Fruit fly (Drosophila melanogaster) whole organism, wandering third instar larva: ENCODE data around the gene CG6602.

Source experiments
- Abd-B ChIP-seq: fragments of >200 bp; optimal IDR thresholded peaks from 2 replicates; lab custom pipeline; 2017; ENCODE audit warnings: missing biosample characterization, missing genetic modification characterization
- CG32264 ChIP-seq: fragments of 200-800 bp; sonication (Bioruptor generic); optimal IDR thresholded peaks from 2 replicates; lab custom pipeline; 2016; ENCODE audit warnings: missing biosample characterization, missing genetic modification characterization
- CG9705 ChIP-seq: fragments of 200-800 bp; sonication (Bioruptor generic); optimal IDR thresholded peaks from 2 replicates; lab custom pipeline; 2018; ENCODE audit warnings: missing biosample characterization, mild to moderate bottlenecking, missing genetic modification characterization
- CrebA ChIP-seq: fragments of 200-800 bp; sonication (Bioruptor generic); optimal IDR thresholded peaks from 2 replicates; lab custom pipeline; 2016; ENCODE audit warnings: missing biosample characterization, mild to moderate bottlenecking, missing genetic modification characterization, borderline replicate concordance
- Dfd ChIP-seq: fragments of >200 bp; optimal IDR thresholded peaks from 2 replicates; lab custom pipeline; 2017; ENCODE audit warnings: missing biosample characterization, missing genetic modification characterization
- Dif ChIP-seq: fragments of 200-275, 200-300 bp; sonication (Bioruptor generic); optimal IDR thresholded peaks from 2 replicates; lab custom pipeline; 2018; ENCODE audit warnings: missing biosample characterization, missing genetic modification characterization; ENCODE audit not compliant: partially characterized antibody
- GATAd ChIP-seq: sonication (Bioruptor generic); optimal IDR thresholded peaks from 2 replicates; lab custom pipeline; 2016; ENCODE audit warnings: missing biosample characterization, missing genetic modification characterization
- HLH106 ChIP-seq: fragments of 200-800 bp; optimal IDR thresholded peaks from 3 replicates; lab custom pipeline; 2019; ENCODE audit warnings: missing biosample characterization, mild to moderate bottlenecking, missing genetic modification characterization, moderate library complexity
- Hnf4 ChIP-seq: fragments of 200-800 bp; sonication (Bioruptor generic); optimal IDR thresholded peaks from 2 replicates; lab custom pipeline; 2016; ENCODE audit warnings: missing biosample characterization, mild to moderate bottlenecking, missing genetic modification characterization
- Hr83 ChIP-seq: fragments of 200-300 bp; sonication (Bioruptor generic); optimal IDR thresholded peaks from 2 replicates; lab custom pipeline; 2016; ENCODE audit warnings: missing biosample characterization, mild to moderate bottlenecking, missing genetic modification characterization, moderate library complexity; ENCODE audit not compliant: poor library complexity, severe bottlenecking
- Mio ChIP-seq: sonication (Bioruptor generic); optimal IDR thresholded peaks from 2 replicates; lab custom pipeline; 2016; ENCODE audit warnings: missing biosample characterization, missing genetic modification characterization
- Myc ChIP-seq: fragments of >200 bp; optimal IDR thresholded peaks from 2 replicates; lab custom pipeline; 2017
- N ChIP-seq: fragments of >200 bp; optimal IDR thresholded peaks from 2 replicates; lab custom pipeline; 2018; ENCODE audit warnings: missing biosample characterization, missing external identifiers, missing genetic modification characterization
- OdsH ChIP-seq: fragments of 200-800 bp; sonication (Bioruptor generic); optimal IDR thresholded peaks from 2 replicates; lab custom pipeline; 2016; ENCODE audit warnings: missing biosample characterization, mild to moderate bottlenecking, missing genetic modification characterization
- Rel ChIP-seq, 2 experiments: fragments of 200-800 bp; sonication (Bioruptor generic) in 1 of 2; optimal IDR thresholded peaks; 2 replicates in 1 of 2; 3 replicates in 1 of 2; lab custom pipeline; 2016 to 2019; ENCODE audit warnings: mild to moderate bottlenecking in 2 of 2, missing biosample characterization in 2 of 2, missing genetic modification characterization in 2 of 2, moderate library complexity in 1 of 2
- Sp1 ChIP-seq: fragments of 200-800 bp; sonication (Bioruptor generic); optimal IDR thresholded peaks from 3 replicates; lab custom pipeline; 2019; ENCODE audit warnings: missing biosample characterization, mild to moderate bottlenecking, missing genetic modification characterization, moderate library complexity
- br ChIP-seq: fragments of 200-800 bp; sonication (Bioruptor generic); optimal IDR thresholded peaks from 2 replicates; lab custom pipeline; 2016; ENCODE audit warnings: missing biosample characterization, missing genetic modification characterization
- brk ChIP-seq: fragments of 200-800 bp; sonication (Bioruptor generic); optimal IDR thresholded peaks from 2 replicates; lab custom pipeline; 2016; ENCODE audit warnings: missing biosample characterization, mild to moderate bottlenecking, missing genetic modification characterization
- dl ChIP-seq, 2 experiments: fragments of 175-275, 200-275 bp in 1 of 2; fragments of 200-275 bp in 1 of 2; sonication (Bioruptor generic); optimal IDR thresholded peaks; lab custom pipeline; 2018; ENCODE audit warnings: mild to moderate bottlenecking in 2 of 2, missing biosample characterization in 2 of 2, missing genetic modification characterization in 2 of 2, moderate library complexity in 2 of 2; ENCODE audit not compliant: partially characterized antibody in 2 of 2, insufficient read depth in 1 of 2
- dmrt93B ChIP-seq: fragments of 200-800 bp; sonication (Bioruptor generic); optimal IDR thresholded peaks from 2 replicates; lab custom pipeline; 2018; ENCODE audit warnings: missing biosample characterization, mild to moderate bottlenecking, missing genetic modification characterization
- dsf ChIP-seq: sonication (Bioruptor generic); optimal IDR thresholded peaks from 2 replicates; lab custom pipeline; 2016; ENCODE audit warnings: missing biosample characterization, missing genetic modification characterization, borderline replicate concordance
- ey ChIP-seq: fragments of 200-800 bp; sonication (Bioruptor generic); optimal IDR thresholded peaks from 2 replicates; lab custom pipeline; 2016; ENCODE audit warnings: missing biosample characterization, missing genetic modification characterization
- foxo ChIP-seq, 2 experiments: fragments of 200-800 bp; sonication (Bioruptor generic); optimal IDR thresholded peaks; 2 replicates in 1 of 2; 3 replicates in 1 of 2; lab custom pipeline; 2016 to 2017; ENCODE audit warnings: missing biosample characterization in 2 of 2, missing genetic modification characterization in 2 of 2
- fru ChIP-seq: fragments of 200-800 bp; sonication (Bioruptor generic); optimal IDR thresholded peaks from 3 replicates; lab custom pipeline; 2016; ENCODE audit warnings: missing biosample characterization, mild to moderate bottlenecking, missing genetic modification characterization
- h ChIP-seq: fragments of 200-800 bp; sonication (Bioruptor generic); optimal IDR thresholded peaks from 3 replicates; lab custom pipeline; 2016; ENCODE audit warnings: missing biosample characterization, mild to moderate bottlenecking, missing genetic modification characterization
- jim ChIP-seq: fragments of 175-275, 200-325 bp; sonication (Bioruptor generic); optimal IDR thresholded peaks from 2 replicates; lab custom pipeline; 2016; ENCODE audit warnings: missing biosample characterization, mild to moderate bottlenecking, missing genetic modification characterization
- pan ChIP-seq: fragments of >200 bp; optimal IDR thresholded peaks from 2 replicates; lab custom pipeline; 2017
- psq ChIP-seq: fragments of 200-800 bp; sonication (Bioruptor generic); optimal IDR thresholded peaks from 3 replicates; lab custom pipeline; 2017; ENCODE audit warnings: missing biosample characterization, mild to moderate bottlenecking, missing genetic modification characterization, moderate library complexity
- rgr ChIP-seq: fragments of 200-800 bp; sonication (Bioruptor generic); optimal IDR thresholded peaks from 3 replicates; lab custom pipeline; 2016; ENCODE audit warnings: missing biosample characterization, mild to moderate bottlenecking, missing genetic modification characterization
- sage ChIP-seq: fragments of 200-800 bp; sonication (Bioruptor generic); optimal IDR thresholded peaks from 2 replicates; lab custom pipeline; 2016; ENCODE audit warnings: missing biosample characterization, mild to moderate bottlenecking, missing genetic modification characterization
- sv ChIP-seq: fragments of 200-800 bp; sonication (Bioruptor generic); optimal IDR thresholded peaks from 3 replicates; lab custom pipeline; 2016; ENCODE audit warnings: missing biosample characterization, missing genetic modification characterization
- woc ChIP-seq: sonication (Bioruptor generic); optimal IDR thresholded peaks from 2 replicates; lab custom pipeline; 2016; ENCODE audit warnings: missing biosample characterization, mild to moderate bottlenecking, missing genetic modification characterization

Gene CG6602

DNA sequence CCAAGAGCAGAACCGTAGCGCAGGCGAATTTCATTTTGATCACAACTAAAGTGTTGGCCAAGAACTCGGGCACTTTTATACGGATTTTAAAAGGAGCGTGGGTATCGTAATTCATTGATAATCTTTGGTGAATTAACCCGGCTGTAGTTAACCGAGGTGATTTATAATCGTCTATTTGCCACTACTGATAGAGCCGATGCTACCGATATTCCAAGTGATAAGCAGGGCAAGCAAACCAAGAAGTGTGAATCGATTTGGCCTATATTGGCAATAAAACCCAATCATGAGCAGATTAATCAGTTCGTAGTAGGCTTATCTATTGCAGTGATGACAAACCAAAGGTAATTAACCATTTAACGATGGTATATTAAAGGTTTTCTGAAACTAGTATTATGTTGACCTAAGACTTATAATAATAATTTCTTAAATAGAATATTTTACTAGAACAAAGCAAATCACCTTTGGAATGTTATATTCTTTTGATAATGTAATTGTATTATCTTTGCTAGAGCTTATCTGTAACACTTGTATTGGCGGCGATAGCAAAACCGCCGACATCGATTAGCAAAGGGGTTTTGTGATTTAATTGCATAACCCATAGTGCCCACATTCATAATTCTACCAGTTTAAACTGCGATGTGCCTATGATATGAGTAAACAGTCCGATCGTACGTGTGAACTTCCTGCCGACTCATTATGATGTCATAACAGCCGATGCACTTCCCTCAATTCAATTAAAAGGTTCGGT, 8.9 kb upstream of the CG6602 start, which contains the start of gene CG10472:
Gene CG10472 (minus strand): TSS at position 51 of the 748 bp plus-strand sequence.
- TF ChIP-seq CrebA = no peak
- no peak for TF ChIP-seq OdsH (GFP tag; lab: Kevin White, UChicago)
- TF ChIP-seq Hnf4 (GFP tag; lab: Kevin White, UChicago) = no peak
- TF ChIP-seq jim (GFP tag; lab: Kevin White, UChicago) = no peak
- no peak for TF ChIP-seq Myc (lab: Kevin White, UChicago)
- no peak for TF ChIP-seq CG32264 (GFP tag; lab: Kevin White, UChicago)
- no peak for TF ChIP-seq CG9705 (GFP tag; lab: Kevin White, UChicago)
- TF ChIP-seq sage (GFP tag; lab: Kevin White, UChicago) = no peak
- TF ChIP-seq dl (GFP tag; optimal IDR thresholded peaks at IDR 0.05; lab: Kevin White, UChicago; ENCODE audit: insufficient read depth in 1 of 2, partially characterized antibody in 2 of 2) = no peak
- TF ChIP-seq dsf = no peak
- no peak for TF ChIP-seq N (GFP tag; lab: Kevin White, UChicago)
- no peak for TF ChIP-seq woc (GFP tag; lab: Kevin White, UChicago)

DNA sequence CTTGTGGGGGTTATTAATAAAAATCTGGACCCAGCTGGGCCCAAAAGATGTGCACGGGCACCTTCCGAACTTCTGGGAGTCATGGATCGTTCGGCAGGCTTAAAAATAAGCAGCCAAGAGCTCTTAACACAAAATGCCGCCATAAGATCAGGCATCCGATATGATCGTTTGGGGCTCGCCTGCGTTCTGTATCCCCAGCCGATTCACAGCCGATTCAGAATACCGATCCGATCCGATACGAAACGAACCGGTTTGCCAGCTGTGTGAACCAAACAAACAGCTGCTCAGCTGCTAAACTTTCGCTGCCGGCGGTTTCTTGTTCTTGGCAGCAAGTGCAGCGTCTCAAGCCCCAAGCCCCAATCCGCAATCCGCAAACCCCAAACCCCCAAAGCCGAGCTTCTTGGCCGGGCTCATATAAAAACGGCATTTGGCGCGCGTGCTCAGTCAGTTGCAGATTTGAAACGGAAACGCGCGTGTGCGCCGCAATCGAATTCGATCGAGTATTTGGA, 6.0 kb upstream of the CG6602 start, which contains the start of gene CG42269:
Gene CG42269 (plus strand): TSS at position 416 of the 509 bp plus-strand sequence.
- TF ChIP-seq CG32264 (GFP tag; lab: Kevin White, UChicago) (no peak), h (GFP tag; lab: Kevin White, UChicago) (peak; percentile 44), jim (GFP tag; lab: Kevin White, UChicago) (no peak), Abd-B (GFP tag; lab: Kevin White, UChicago) (no peak), br (GFP tag; lab: Kevin White, UChicago) (no peak), Rel (GFP tag; optimal IDR thresholded peaks at IDR 0.05; lab: Kevin White, UChicago) (peak; percentile 0), Rel (tag; optimal IDR thresholded peaks at IDR 0.05; lab: Kevin White, UChicago) (no peak), dsf (no peak)

DNA sequence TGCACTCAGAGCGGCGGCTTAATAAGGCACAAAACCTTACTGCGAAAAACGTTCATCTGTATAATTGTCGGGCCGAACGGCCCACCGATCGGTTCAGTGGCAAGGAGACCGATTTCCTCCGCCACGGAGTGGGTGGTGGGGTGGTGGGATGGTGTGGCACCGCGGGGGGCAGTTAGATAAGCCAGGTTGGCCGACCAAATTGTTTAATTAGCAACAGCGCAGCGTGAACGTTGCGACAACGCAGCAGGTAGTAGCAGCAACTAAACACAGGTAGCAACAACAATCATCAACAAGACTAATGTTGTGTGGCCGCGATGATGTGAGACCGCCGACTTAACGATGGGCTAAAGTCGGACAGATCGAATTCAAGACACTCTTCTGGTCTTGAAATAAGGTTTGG, 3.8 kb upstream of the CG6602 start:
- no peak for TF ChIP-seq Hnf4 (GFP tag; lab: Kevin White, UChicago)
- TF ChIP-seq CG9705 (GFP tag; lab: Kevin White, UChicago) = no peak
- no peak for TF ChIP-seq rgr (GFP tag; lab: Kevin White, UChicago)
- no peak for TF ChIP-seq Sp1 (GFP tag; lab: Kevin White, UChicago)
- no peak for TF ChIP-seq psq (GFP tag; lab: Kevin White, UChicago)
- no peak for TF ChIP-seq Dfd
- TF ChIP-seq, all 38 proteins: peak for 0

DNA sequence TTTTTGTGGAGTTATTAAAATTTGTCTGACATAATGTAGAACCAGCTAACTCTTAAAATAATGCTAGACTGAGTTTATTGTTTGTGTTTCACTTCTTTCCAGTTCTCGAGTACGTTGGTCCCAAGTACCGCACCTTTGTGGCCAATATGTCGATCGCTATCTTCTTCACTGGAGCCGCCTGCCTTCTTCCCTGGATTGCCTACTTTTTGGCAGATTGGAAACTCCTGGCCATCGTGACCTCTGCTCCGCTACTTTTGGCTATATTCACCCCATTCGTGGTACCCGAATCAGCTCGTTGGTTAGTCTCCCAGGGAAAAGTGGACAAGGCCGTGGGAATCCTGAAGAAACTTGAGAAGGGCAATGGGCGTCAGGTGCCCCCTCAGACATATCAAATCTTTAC, 1.8 kb upstream of the CG6602 start:
- no peak for TF ChIP-seq psq (GFP tag; lab: Kevin White, UChicago)
- no peak for TF ChIP-seq Hr83
- TF ChIP-seq N (GFP tag; lab: Kevin White, UChicago) = no peak
- no peak for TF ChIP-seq ey (GFP tag; lab: Kevin White, UChicago)
- no peak for TF ChIP-seq Sp1 (GFP tag; lab: Kevin White, UChicago)
- TF ChIP-seq Mio = no peak
- no peak for TF ChIP-seq brk (GFP tag; lab: Kevin White, UChicago)
- no peak for TF ChIP-seq GATAd (GFP tag; lab: Kevin White, UChicago)
- TF ChIP-seq CrebA = no peak
- TF ChIP-seq pan (lab: Kevin White, UChicago) = no peak
- TF ChIP-seq woc (GFP tag; lab: Kevin White, UChicago) = no peak
- TF ChIP-seq Rel (GFP tag; optimal IDR thresholded peaks at IDR 0.05; lab: Kevin White, UChicago) = no peak
- no peak for TF ChIP-seq Rel (tag; optimal IDR thresholded peaks at IDR 0.05; lab: Kevin White, UChicago)
- no peak for TF ChIP-seq CG32264 (GFP tag; lab: Kevin White, UChicago)
- TF ChIP-seq Dfd = no peak

DNA sequence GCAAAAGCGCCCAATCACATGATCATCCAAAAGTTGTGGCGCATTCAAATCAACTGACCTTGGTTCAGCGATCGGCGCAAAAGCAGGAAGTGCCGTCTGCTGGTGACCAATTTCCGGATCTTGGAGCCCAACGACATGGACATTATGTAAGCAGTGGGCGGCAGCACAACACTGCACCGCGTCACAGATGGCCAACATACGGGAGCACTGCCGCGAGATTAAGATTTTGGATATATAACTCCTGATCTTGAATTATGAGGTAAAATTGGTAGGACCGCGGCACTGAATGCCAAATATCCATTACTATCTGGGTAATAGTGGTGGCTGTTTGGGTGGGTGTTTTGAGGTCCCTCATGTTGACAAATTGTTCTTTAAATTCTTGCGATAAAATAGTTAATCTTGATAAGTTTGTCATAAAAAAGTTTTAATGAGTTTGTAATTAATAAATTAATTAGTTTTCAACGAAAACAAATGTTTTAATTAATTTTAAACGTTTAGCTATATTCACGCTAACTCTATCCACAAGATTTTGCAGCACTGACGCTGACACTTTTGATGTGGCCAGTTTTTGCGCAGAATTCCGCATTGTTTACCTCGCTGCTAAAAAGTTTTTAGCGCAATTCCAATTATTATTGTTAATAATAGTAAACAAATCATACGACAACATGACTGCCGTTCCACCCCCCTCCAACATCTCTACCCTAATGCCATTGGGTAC, 3.2 kb downstream of the CG6602 start, which contains the start of the genes CG13295 and CG6610:
Gene CG13295 (minus strand): TSS at position 271 of the 718 bp plus-strand sequence.
Gene CG6610 (plus strand): TSS at position 562 of the 718 bp plus-strand sequence.
- TF ChIP-seq Sp1 (GFP tag; lab: Kevin White, UChicago) = peak; percentile 59
- peak in 1 of 2 experiments; percentile 49 for TF ChIP-seq foxo (GFP tag; optimal IDR thresholded peaks at IDR 0.05; lab: Kevin White, UChicago)
- peak; percentile 57 for TF ChIP-seq dmrt93B (GFP tag; lab: Kevin White, UChicago)
- TF ChIP-seq sv (GFP tag; lab: Kevin White, UChicago) = peak; percentile 33
- TF ChIP-seq CG9705 (GFP tag; lab: Kevin White, UChicago) = peak; percentile 58
- peak; percentile 88 for TF ChIP-seq Myc (lab: Kevin White, UChicago)
- TF ChIP-seq OdsH (GFP tag; lab: Kevin White, UChicago) = peak; percentile 39
- no peak for TF ChIP-seq Abd-B (GFP tag; lab: Kevin White, UChicago)
- no peak for TF ChIP-seq Dif (GFP tag; lab: Kevin White, UChicago)
- peak; percentile 37 for TF ChIP-seq ey (GFP tag; lab: Kevin White, UChicago)
- TF ChIP-seq HLH106 (tag; lab: Kevin White, UChicago) = peak; percentile 83
- TF ChIP-seq h (GFP tag; lab: Kevin White, UChicago) = peak; percentile 54
- TF ChIP-seq psq (GFP tag; lab: Kevin White, UChicago) = peak; percentile 19
- no peak for TF ChIP-seq pan (lab: Kevin White, UChicago)
- TF ChIP-seq rgr (GFP tag; lab: Kevin White, UChicago) = peak; percentile 51
- peak; percentile 23 for TF ChIP-seq br (GFP tag; lab: Kevin White, UChicago)
- peak; percentile 84 for TF ChIP-seq woc (GFP tag; lab: Kevin White, UChicago)
- TF ChIP-seq Rel (GFP tag; optimal IDR thresholded peaks at IDR 0.05; lab: Kevin White, UChicago) = no peak
- peak; percentile 35 for TF ChIP-seq Rel (tag; optimal IDR thresholded peaks at IDR 0.05; lab: Kevin White, UChicago)
- peak; percentile 48 for TF ChIP-seq fru (GFP tag; lab: Kevin White, UChicago)
- no peak for TF ChIP-seq brk (GFP tag; lab: Kevin White, UChicago)
- no peak for TF ChIP-seq Hnf4 (GFP tag; lab: Kevin White, UChicago)
